Fruit fly (Drosophila melanogaster) whole organism, wandering third instar larva: ENCODE measurements around the gene CG7829.
A peak's percentile ranks its signal among the peaks of the same experiment; 100 is the strongest.

Experiments used
- Abd-B ChIP-seq: fragments of >200 bp; optimal IDR thresholded peaks from 2 replicates; lab custom pipeline; 2017; ENCODE audit warnings: missing biosample characterization, missing genetic modification characterization
- CG32264 ChIP-seq: fragments of 200-800 bp; sonication (Bioruptor generic); optimal IDR thresholded peaks from 2 replicates; lab custom pipeline; 2016; ENCODE audit warnings: missing biosample characterization, missing genetic modification characterization
- CG9705 ChIP-seq: fragments of 200-800 bp; sonication (Bioruptor generic); optimal IDR thresholded peaks from 2 replicates; lab custom pipeline; 2018; ENCODE audit warnings: missing biosample characterization, mild to moderate bottlenecking, missing genetic modification characterization
- CrebA ChIP-seq: fragments of 200-800 bp; sonication (Bioruptor generic); optimal IDR thresholded peaks from 2 replicates; lab custom pipeline; 2016; ENCODE audit warnings: missing biosample characterization, mild to moderate bottlenecking, missing genetic modification characterization, borderline replicate concordance
- GATAd ChIP-seq: sonication (Bioruptor generic); optimal IDR thresholded peaks from 2 replicates; lab custom pipeline; 2016; ENCODE audit warnings: missing biosample characterization, missing genetic modification characterization
- HLH106 ChIP-seq: fragments of 200-800 bp; optimal IDR thresholded peaks from 3 replicates; lab custom pipeline; 2019; ENCODE audit warnings: missing biosample characterization, mild to moderate bottlenecking, missing genetic modification characterization, moderate library complexity
- Hnf4 ChIP-seq: fragments of 200-800 bp; sonication (Bioruptor generic); optimal IDR thresholded peaks from 2 replicates; lab custom pipeline; 2016; ENCODE audit warnings: missing biosample characterization, mild to moderate bottlenecking, missing genetic modification characterization
- Hr78 ChIP-seq: fragments of >200 bp; optimal IDR thresholded peaks from 2 replicates; lab custom pipeline; 2017; ENCODE audit warnings: missing biosample characterization, missing genetic modification characterization
- Hr83 ChIP-seq: fragments of 200-300 bp; sonication (Bioruptor generic); optimal IDR thresholded peaks from 2 replicates; lab custom pipeline; 2016; ENCODE audit warnings: missing biosample characterization, mild to moderate bottlenecking, missing genetic modification characterization, moderate library complexity; ENCODE audit not compliant: poor library complexity, severe bottlenecking
- Jra ChIP-seq: sonication (Bioruptor generic); optimal IDR thresholded peaks from 2 replicates; lab custom pipeline; 2016; ENCODE audit warnings: missing biosample characterization, missing genetic modification characterization
- Mio ChIP-seq: sonication (Bioruptor generic); optimal IDR thresholded peaks from 2 replicates; lab custom pipeline; 2016; ENCODE audit warnings: missing biosample characterization, missing genetic modification characterization
- Myc ChIP-seq: fragments of >200 bp; optimal IDR thresholded peaks from 2 replicates; lab custom pipeline; 2017
- N ChIP-seq: fragments of >200 bp; optimal IDR thresholded peaks from 2 replicates; lab custom pipeline; 2018; ENCODE audit warnings: missing biosample characterization, missing external identifiers, missing genetic modification characterization
- Rel ChIP-seq, 2 experiments: fragments of 200-800 bp; sonication (Bioruptor generic) in 1 of 2; optimal IDR thresholded peaks; 2 replicates in 1 of 2; 3 replicates in 1 of 2; lab custom pipeline; 2016 to 2019; ENCODE audit warnings: mild to moderate bottlenecking in 2 of 2, missing biosample characterization in 2 of 2, missing genetic modification characterization in 2 of 2, moderate library complexity in 1 of 2
- Vsx2 ChIP-seq: fragments of 200-300, 225-300 bp; sonication (Bioruptor generic); optimal IDR thresholded peaks from 2 replicates; lab custom pipeline; 2018; ENCODE audit warnings: missing biosample characterization, missing genetic modification characterization; ENCODE audit not compliant: partially characterized antibody
- brk ChIP-seq: fragments of 200-800 bp; sonication (Bioruptor generic); optimal IDR thresholded peaks from 2 replicates; lab custom pipeline; 2016; ENCODE audit warnings: missing biosample characterization, mild to moderate bottlenecking, missing genetic modification characterization
- dmrt93B ChIP-seq: fragments of 200-800 bp; sonication (Bioruptor generic); optimal IDR thresholded peaks from 2 replicates; lab custom pipeline; 2018; ENCODE audit warnings: missing biosample characterization, mild to moderate bottlenecking, missing genetic modification characterization
- dsf ChIP-seq: sonication (Bioruptor generic); optimal IDR thresholded peaks from 2 replicates; lab custom pipeline; 2016; ENCODE audit warnings: missing biosample characterization, missing genetic modification characterization, borderline replicate concordance
- ey ChIP-seq: fragments of 200-800 bp; sonication (Bioruptor generic); optimal IDR thresholded peaks from 2 replicates; lab custom pipeline; 2016; ENCODE audit warnings: missing biosample characterization, missing genetic modification characterization
- fru ChIP-seq: fragments of 200-800 bp; sonication (Bioruptor generic); optimal IDR thresholded peaks from 3 replicates; lab custom pipeline; 2016; ENCODE audit warnings: missing biosample characterization, mild to moderate bottlenecking, missing genetic modification characterization
- jim ChIP-seq: fragments of 175-275, 200-325 bp; sonication (Bioruptor generic); optimal IDR thresholded peaks from 2 replicates; lab custom pipeline; 2016; ENCODE audit warnings: missing biosample characterization, mild to moderate bottlenecking, missing genetic modification characterization
- lola ChIP-seq: fragments of >200 bp; optimal IDR thresholded peaks from 2 replicates; lab custom pipeline; 2017; ENCODE audit warnings: missing biosample characterization, missing genetic modification characterization
- sv ChIP-seq: fragments of 200-800 bp; sonication (Bioruptor generic); optimal IDR thresholded peaks from 3 replicates; lab custom pipeline; 2016; ENCODE audit warnings: missing biosample characterization, missing genetic modification characterization
- tai ChIP-seq: sonication (Bioruptor generic); optimal IDR thresholded peaks from 2 replicates; lab custom pipeline; 2016; ENCODE audit warnings: missing biosample characterization, missing genetic modification characterization
- usp ChIP-seq: fragments of >200 bp; optimal IDR thresholded peaks from 2 replicates; lab custom pipeline; 2017; ENCODE audit warnings: missing biosample characterization, missing genetic modification characterization
- woc ChIP-seq: sonication (Bioruptor generic); optimal IDR thresholded peaks from 2 replicates; lab custom pipeline; 2016; ENCODE audit warnings: missing biosample characterization, mild to moderate bottlenecking, missing genetic modification characterization

CG7829 gene

DNA sequence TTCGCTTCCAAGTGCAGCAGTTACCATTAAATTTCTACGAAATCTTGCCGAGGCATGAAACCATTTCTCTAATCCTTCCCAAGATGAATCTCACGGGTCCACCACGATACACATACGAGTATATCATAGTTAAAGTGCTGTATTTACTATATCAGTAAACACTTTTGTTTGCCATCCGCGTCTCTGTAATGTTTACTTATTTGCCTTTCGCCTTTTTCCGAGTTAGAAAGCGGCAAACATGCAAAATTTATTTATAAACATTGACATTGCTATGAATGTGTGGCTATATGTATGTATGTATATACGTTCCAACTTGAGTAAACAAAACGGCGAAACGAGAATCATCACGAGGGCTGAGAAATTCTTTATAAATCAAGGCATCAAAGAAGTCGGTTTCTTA, 13.4 kb upstream of the CG7829 start:
- no peak for TF ChIP-seq Jra (GFP tag; lab: Kevin White, UChicago)
- no peak for TF ChIP-seq Hnf4
- no peak for TF ChIP-seq woc (GFP tag; lab: Kevin White, UChicago)
- TF ChIP-seq sv (GFP tag; lab: Kevin White, UChicago): no peak
- no peak for TF ChIP-seq fru (GFP tag; lab: Kevin White, UChicago)

DNA sequence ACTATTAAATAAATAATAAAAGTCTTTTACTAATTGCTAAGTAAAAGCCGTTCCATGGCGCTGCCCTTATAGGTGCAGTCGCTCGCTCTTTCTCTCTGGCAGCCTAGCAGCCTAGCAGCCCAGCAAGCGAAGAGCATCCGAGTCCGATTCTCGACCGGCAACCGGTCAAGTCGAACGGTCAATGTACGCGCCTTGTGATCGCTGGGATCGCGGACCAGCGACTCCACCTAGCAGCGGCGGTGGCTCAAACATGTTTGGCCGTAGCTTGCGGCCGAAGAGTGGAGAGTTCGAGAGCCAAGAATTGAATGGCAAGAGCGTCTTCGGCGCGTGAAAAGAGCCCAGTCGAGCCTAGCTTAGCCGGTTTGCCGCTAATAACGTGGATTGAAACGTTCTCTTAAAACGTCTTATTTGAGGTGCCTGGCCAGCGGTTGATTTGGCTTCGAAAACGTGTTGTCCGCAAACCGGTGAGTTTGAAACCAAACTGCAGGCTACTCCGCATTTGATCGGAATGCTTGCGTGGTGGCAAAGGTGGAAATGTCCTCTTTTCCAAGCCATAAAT, 11.7 kb upstream of the CG7829 start:
- TF ChIP-seq woc (GFP tag; lab: Kevin White, UChicago) (no peak), Vsx2 (GFP tag; lab: Kevin White, UChicago) (peak; percentile 37), Rel (GFP tag; optimal IDR thresholded peaks at IDR 0.05; lab: Kevin White, UChicago) (peak; percentile 14), Rel (tag; optimal IDR thresholded peaks at IDR 0.05; lab: Kevin White, UChicago) (no peak), dmrt93B (GFP tag; lab: Kevin White, UChicago) (no peak)

DNA sequence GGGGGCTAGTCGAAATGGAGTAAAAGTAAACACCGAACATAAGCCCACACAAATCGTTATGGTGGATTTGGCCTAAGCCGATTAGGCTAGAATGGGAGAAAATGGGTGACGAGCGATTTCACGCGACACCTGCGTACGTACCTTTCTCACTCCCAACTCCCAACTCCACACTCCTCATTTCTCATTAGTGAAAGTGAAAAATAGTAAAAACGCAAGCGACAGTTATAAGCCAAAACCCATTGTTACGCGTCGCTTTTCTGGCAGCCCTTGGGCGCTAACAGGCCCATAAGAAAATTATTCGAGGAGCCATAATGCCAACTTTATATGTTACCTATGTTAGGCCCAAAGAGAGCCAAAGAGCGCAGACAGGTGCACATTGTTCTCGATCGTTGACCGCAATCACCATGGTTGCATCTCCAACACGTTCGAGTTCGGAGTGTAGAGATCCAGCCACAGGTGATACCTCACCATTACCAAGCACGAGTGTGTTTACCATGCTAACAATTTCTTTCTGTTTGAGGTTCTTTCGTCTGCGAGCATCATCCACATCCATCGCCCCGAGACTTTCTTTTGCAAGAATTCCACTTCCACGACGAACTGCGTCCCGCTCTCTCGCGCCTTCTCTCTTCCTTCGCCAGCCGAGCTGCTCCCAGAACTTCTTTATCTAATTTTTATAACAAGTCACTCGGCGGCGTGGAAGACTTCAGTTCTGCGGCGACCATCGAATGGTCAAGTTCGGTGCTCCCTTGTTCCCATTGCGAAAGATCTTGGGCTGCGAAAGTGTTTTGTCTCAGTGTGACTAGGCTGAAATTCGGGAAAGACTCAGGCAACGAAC, 1.1 kb upstream of the CG7829 start, which contains the start of gene neo:
TSS of gene neo (plus strand) at position 698 of the 835 bp plus-strand sequence.
- TF ChIP-seq usp (no peak), Hr83 (GFP tag; lab: Kevin White, UChicago) (no peak), dmrt93B (GFP tag; lab: Kevin White, UChicago) (no peak), woc (GFP tag; lab: Kevin White, UChicago) (no peak), CrebA (GFP tag; lab: Kevin White, UChicago) (no peak), HLH106 (no peak), Mio (GFP tag; lab: Kevin White, UChicago) (no peak), lola (GFP tag; lab: Kevin White, UChicago) (no peak), dsf (GFP tag; lab: Kevin White, UChicago) (no peak), sv (GFP tag; lab: Kevin White, UChicago) (no peak), ey (no peak), CG32264 (no peak), jim (GFP tag; lab: Kevin White, UChicago) (no peak), Rel (GFP tag; optimal IDR thresholded peaks at IDR 0.05; lab: Kevin White, UChicago) (no peak), Rel (tag; optimal IDR thresholded peaks at IDR 0.05; lab: Kevin White, UChicago) (no peak), brk (GFP tag; lab: Kevin White, UChicago) (no peak), CG9705 (GFP tag; lab: Kevin White, UChicago) (no peak)

DNA sequence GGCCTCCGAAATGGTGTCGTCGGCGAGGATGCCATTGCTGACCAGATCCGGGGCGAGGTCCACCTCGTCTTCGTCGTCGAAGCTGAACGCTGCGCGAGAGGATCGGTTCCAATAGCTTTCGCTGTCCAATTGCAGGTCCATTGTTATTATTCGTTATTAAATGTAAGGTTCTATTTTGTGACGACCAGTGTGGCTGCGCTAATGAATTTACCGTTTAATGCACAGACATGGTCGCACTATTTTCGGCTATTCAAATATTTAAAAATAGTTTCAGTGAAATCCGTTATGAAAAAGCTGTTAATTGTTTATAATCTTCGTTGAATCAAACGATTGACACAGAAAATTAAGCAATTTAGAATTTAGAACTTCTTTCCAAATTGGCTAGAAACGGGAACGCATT, 1.3 kb downstream of the CG7829 start, which contains the start of gene Vps16B:
TSS of gene Vps16B (minus strand) at position 186 of the 400 bp plus-strand sequence.
- no peak for TF ChIP-seq GATAd (GFP tag; lab: Kevin White, UChicago)
- no peak for TF ChIP-seq CG9705 (GFP tag; lab: Kevin White, UChicago)
- no peak for TF ChIP-seq lola (GFP tag; lab: Kevin White, UChicago)

DNA sequence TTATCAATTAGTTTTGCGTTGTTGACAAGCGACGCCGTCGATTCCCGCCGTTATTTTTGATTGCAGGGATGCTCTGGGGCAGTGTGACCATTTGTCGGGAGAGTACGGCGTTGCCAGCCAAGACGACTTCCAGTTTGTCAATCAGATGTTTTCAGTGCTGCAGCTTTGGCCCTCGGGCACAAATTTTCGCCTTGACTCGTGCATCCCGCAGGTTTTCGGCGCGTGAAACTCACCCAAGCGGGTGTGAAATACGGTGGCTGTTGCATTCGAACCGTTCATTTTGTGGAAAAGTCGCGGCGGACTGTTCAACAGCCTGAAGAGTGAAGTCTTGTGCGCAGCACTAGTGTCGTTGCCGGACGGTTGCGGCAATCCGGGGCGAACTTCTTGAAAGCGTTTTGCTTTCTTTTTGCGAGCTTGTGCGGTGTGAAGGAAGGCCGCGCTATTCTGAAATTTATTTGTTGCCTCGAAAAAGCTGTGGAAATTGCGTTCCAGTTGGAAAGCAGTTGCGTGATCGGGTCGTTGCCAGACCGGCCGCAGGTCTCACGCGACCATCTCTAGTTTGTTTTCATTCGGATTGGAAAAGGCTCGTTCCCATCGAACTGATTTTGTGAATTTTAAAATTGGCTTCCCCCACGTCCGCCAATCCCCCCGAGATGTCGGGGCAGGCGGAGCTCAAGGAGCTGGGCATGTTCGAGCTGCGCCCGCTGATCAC, 10.7 kb downstream of the CG7829 start, which contains the start of the genes ca and ncd:
TSS of gene ca (plus strand) at position 130 of the 712 bp plus-strand sequence.
TSS of gene ncd (minus strand) at position 446 of the 712 bp plus-strand sequence.
- no peak for TF ChIP-seq GATAd (GFP tag; lab: Kevin White, UChicago)
- TF ChIP-seq CG32264: no peak
- no peak for TF ChIP-seq tai (GFP tag; lab: Kevin White, UChicago)
- TF ChIP-seq dsf (GFP tag; lab: Kevin White, UChicago): no peak
- no peak for TF ChIP-seq CrebA (GFP tag; lab: Kevin White, UChicago)
- TF ChIP-seq Hr78: no peak
- no peak for TF ChIP-seq N (GFP tag; lab: Kevin White, UChicago)
- no peak for TF ChIP-seq ey
- TF ChIP-seq Mio (GFP tag; lab: Kevin White, UChicago): no peak
- TF ChIP-seq jim (GFP tag; lab: Kevin White, UChicago): no peak
- TF ChIP-seq Rel (GFP tag; optimal IDR thresholded peaks at IDR 0.05; lab: Kevin White, UChicago): no peak
- TF ChIP-seq Rel (tag; optimal IDR thresholded peaks at IDR 0.05; lab: Kevin White, UChicago): no peak
- no peak for TF ChIP-seq Myc (lab: Kevin White, UChicago)
- TF ChIP-seq Hr83 (GFP tag; lab: Kevin White, UChicago): no peak
- no peak for TF ChIP-seq HLH106
- no peak for TF ChIP-seq Hnf4
- TF ChIP-seq Abd-B (GFP tag; lab: Kevin White, UChicago): no peak
